Fruit fly (Drosophila melanogaster): Measurements from ENCODE around the gene Sbat.

The Sbat gene

dm6 chr2L:2924266-2924801, 46.2 kb downstream of the Sbat start (continued):
- TF ChIP-seq vri (GFP tag; optimal IDR thresholded peaks at IDR 0.05) (peak; percentile 95), dac (GFP tag; optimal IDR thresholded peaks at IDR 0.05) (peak; percentile 66), CG4318 (GFP tag; optimal IDR thresholded peaks at IDR 0.05) (no peak), CG6808 (GFP tag; optimal IDR thresholded peaks at IDR 0.05) (peak; percentile 98), CG8319 (GFP tag; optimal IDR thresholded peaks at IDR 0.05) (peak; percentile 64), achi (GFP tag; optimal IDR thresholded peaks at IDR 0.05) (peak; percentile 84), salr (GFP tag; optimal IDR thresholded peaks at IDR 0.05) (peak; percentile 72 to 93), svp (GFP tag) (peak; percentile 84)
